Worm (Caenorhabditis elegans) whole organism, L2 larva: ENCODE results near the gene R74.7.
A peak's percentile ranks its signal among the peaks of the same experiment; 100 is the strongest.

ENCODE experiments used
- C34F6.9 ChIP-seq: fragments of 150-350 bp; optimal IDR thresholded peaks from 2 replicates; lab custom pipeline; 2014; ENCODE audit warnings: missing biosample characterization, missing genetic modification characterization
- F13H6.1 ChIP-seq: sonication (generic microtip); optimal IDR thresholded peaks from 2 replicates; lab custom pipeline; 2016; ENCODE audit warnings: missing genetic modification characterization, missing compliant biosample characterization
- R02D3.7 ChIP-seq: fragments of 150-350 bp; optimal IDR thresholded peaks from 2 replicates; lab custom pipeline; 2014; ENCODE audit warnings: missing biosample characterization, missing genetic modification characterization
- Y55F3AM.14 ChIP-seq: fragments of 200-800 bp; sonication (Bioruptor generic); optimal IDR thresholded peaks from 2 replicates; lab custom pipeline; 2018; ENCODE audit warnings: mild to moderate bottlenecking, missing genetic modification characterization, missing compliant biosample characterization
- ZK546.5 ChIP-seq: sonication (generic microtip); optimal IDR thresholded peaks from 2 replicates; lab custom pipeline; 2017; ENCODE audit warnings: missing biosample characterization, missing genetic modification characterization
- alr-1 ChIP-seq: fragments of 150-350 bp; optimal IDR thresholded peaks from 2 replicates; lab custom pipeline; 2014; ENCODE audit warnings: missing biosample characterization, missing genetic modification characterization
- aly-2 ChIP-seq: fragments of 150-350 bp; optimal IDR thresholded peaks from 2 replicates; lab custom pipeline; 2014; ENCODE audit warnings: missing biosample characterization, missing genetic modification characterization
- ama-1 ChIP-seq: fragments of 150-350 bp; optimal IDR thresholded peaks from 2 replicates; lab custom pipeline; 2018; ENCODE audit warnings: inconsistent platforms
- blmp-1 ChIP-seq: sonication (generic microtip); optimal IDR thresholded peaks from 2 replicates; lab custom pipeline; 2017; ENCODE audit warnings: missing genetic modification characterization, mild to moderate bottlenecking, missing compliant biosample characterization, antibody characterized with exemption, moderate library complexity; ENCODE audit not compliant: insufficient read depth
- ceh-16 ChIP-seq: fragments of 150-350 bp; optimal IDR thresholded peaks from 2 replicates; lab custom pipeline; 2014; ENCODE audit warnings: missing biosample characterization, missing genetic modification characterization
- ceh-82 ChIP-seq: fragments of 150-350 bp; optimal IDR thresholded peaks from 2 replicates; lab custom pipeline; 2014; ENCODE audit warnings: missing biosample characterization, missing genetic modification characterization
- crh-2 ChIP-seq: sonication (generic microtip); optimal IDR thresholded peaks from 2 replicates; lab custom pipeline; 2017; ENCODE audit warnings: missing biosample characterization, missing genetic modification characterization
- dmd-4 ChIP-seq: sonication (generic microtip); optimal IDR thresholded peaks from 2 replicates; lab custom pipeline; 2017; ENCODE audit warnings: missing biosample characterization, missing genetic modification characterization
- egl-27 ChIP-seq: sonication (generic microtip); optimal IDR thresholded peaks from 3 replicates; lab custom pipeline; 2017; ENCODE audit warnings: missing biosample characterization, missing genetic modification reagents, missing genetic modification characterization
- elt-1 ChIP-seq: fragments of 150-350 bp; optimal IDR thresholded peaks from 2 replicates; lab custom pipeline; 2014; ENCODE audit warnings: missing biosample characterization, missing genetic modification characterization
- elt-3 ChIP-seq: sonication (generic microtip); optimal IDR thresholded peaks from 2 replicates; lab custom pipeline; 2017; ENCODE audit warnings: missing biosample characterization, missing genetic modification characterization
- fos-1 ChIP-seq: fragments of 150-350 bp; optimal IDR thresholded peaks from 2 replicates; lab custom pipeline; 2014; ENCODE audit warnings: missing biosample characterization, missing genetic modification characterization
- lin-11 ChIP-seq: fragments of 150-350 bp; sonication (generic microtip); optimal IDR thresholded peaks from 2 replicates; lab custom pipeline; 2014; ENCODE audit warnings: missing biosample characterization, missing genetic modification characterization, inconsistent platforms, mixed read lengths
- lin-13 ChIP-seq: fragments of 150-350 bp; optimal IDR thresholded peaks from 2 replicates; lab custom pipeline; 2014; ENCODE audit warnings: missing biosample characterization, missing genetic modification reagents, missing genetic modification characterization
- lin-39 ChIP-seq: fragments of 150-350 bp; optimal IDR thresholded peaks from 2 replicates; lab custom pipeline; 2014; ENCODE audit warnings: missing biosample characterization, missing genetic modification reagents, missing genetic modification characterization
- lsy-2 ChIP-seq, 2 experiments: fragments of 150-350 bp in 1 of 2; sonication (generic microtip) in 1 of 2; optimal IDR thresholded peaks; 2 replicates each; lab custom pipeline; 2014 to 2017; ENCODE audit warnings: missing biosample characterization in 2 of 2, missing genetic modification characterization in 2 of 2
- mab-5 ChIP-seq: fragments of 150-350 bp; optimal IDR thresholded peaks from 2 replicates; lab custom pipeline; 2014; ENCODE audit warnings: missing biosample characterization, missing genetic modification characterization
- mbf-1 ChIP-seq: sonication (generic microtip); optimal IDR thresholded peaks from 2 replicates; lab custom pipeline; 2017; ENCODE audit warnings: missing biosample characterization, missing genetic modification characterization
- mdl-1 ChIP-seq, 2 experiments: fragments of 150-350 bp in 1 of 2; sonication (generic microtip) in 1 of 2; optimal IDR thresholded peaks; 2 replicates each; lab custom pipeline; 2017; ENCODE audit warnings: missing biosample characterization in 2 of 2, missing genetic modification characterization in 2 of 2
- nhr-10 ChIP-seq: sonication (generic microtip); optimal IDR thresholded peaks from 2 replicates; lab custom pipeline; 2017; ENCODE audit warnings: missing biosample characterization, missing genetic modification characterization
- nhr-12 ChIP-seq: fragments of 150-350 bp; optimal IDR thresholded peaks from 2 replicates; lab custom pipeline; 2014; ENCODE audit warnings: missing biosample characterization, missing genetic modification characterization
- nhr-129 ChIP-seq: fragments of 150-350 bp; optimal IDR thresholded peaks from 2 replicates; lab custom pipeline; 2014; ENCODE audit warnings: missing biosample characterization, missing genetic modification characterization
- nhr-21 ChIP-seq: fragments of 150-350 bp; optimal IDR thresholded peaks from 2 replicates; lab custom pipeline; 2014; ENCODE audit warnings: missing biosample characterization, missing genetic modification characterization
- nhr-25 ChIP-seq: fragments of 150-350 bp; sonication (generic microtip); optimal IDR thresholded peaks from 3 replicates; lab custom pipeline; 2014; ENCODE audit warnings: missing biosample characterization, missing genetic modification characterization
- nhr-77 ChIP-seq: fragments of 150-350 bp; optimal IDR thresholded peaks from 2 replicates; lab custom pipeline; 2014; ENCODE audit warnings: missing biosample characterization, missing genetic modification characterization
- sem-4 ChIP-seq: fragments of 150-350 bp; optimal IDR thresholded peaks from 2 replicates; lab custom pipeline; 2014; ENCODE audit warnings: missing biosample characterization, missing genetic modification reagents, missing genetic modification characterization
- skn-1 ChIP-seq: sonication (generic microtip); optimal IDR thresholded peaks from 2 replicates; lab custom pipeline; 2017; ENCODE audit warnings: missing biosample characterization, missing genetic modification characterization
- sma-3 ChIP-seq: sonication (generic microtip); optimal IDR thresholded peaks from 2 replicates; lab custom pipeline; 2016; ENCODE audit warnings: missing genetic modification reagents, missing genetic modification characterization, missing compliant biosample characterization
- sma-9 ChIP-seq, 2 experiments: fragments of 150-350 bp in 1 of 2; sonication (generic microtip) in 1 of 2; optimal IDR thresholded peaks; 2 replicates each; lab custom pipeline; 2014 to 2016; ENCODE audit warnings: missing genetic modification characterization in 2 of 2, mild to moderate bottlenecking in 1 of 2, missing biosample characterization in 1 of 2, missing compliant biosample characterization in 1 of 2, missing genetic modification reagents in 1 of 2, moderate library complexity in 1 of 2
- snpc-4 ChIP-seq: fragments of 150-350 bp; optimal IDR thresholded peaks from 2 replicates; lab custom pipeline; 2014; ENCODE audit warnings: missing biosample characterization, missing genetic modification characterization
- unc-39 ChIP-seq: fragments of 150-350 bp; optimal IDR thresholded peaks from 2 replicates; lab custom pipeline; 2014; ENCODE audit warnings: missing biosample characterization, missing genetic modification characterization
- unc-55 ChIP-seq: fragments of 150-350 bp; sonication (generic microtip); optimal IDR thresholded peaks from 3 replicates; lab custom pipeline; 2014; ENCODE audit warnings: missing biosample characterization, missing genetic modification reagents, missing genetic modification characterization
- unc-62 ChIP-seq: fragments of 150-350 bp; optimal IDR thresholded peaks from 2 replicates; lab custom pipeline; 2014; ENCODE audit warnings: missing biosample characterization, missing genetic modification reagents, missing genetic modification characterization
- zag-1 ChIP-seq: fragments of 150-350 bp; optimal IDR thresholded peaks from 2 replicates; lab custom pipeline; 2014; ENCODE audit warnings: missing biosample characterization, missing genetic modification characterization
- ztf-1 ChIP-seq: fragments of 200-800 bp; sonication (Bioruptor generic); conservative IDR thresholded peaks from 2 replicates; pipeline ENCODE4 v1.3.6; 2022; ENCODE audit warnings: missing genetic modification characterization, missing compliant biosample characterization
- ztf-11 ChIP-seq: sonication (generic microtip); optimal IDR thresholded peaks from 2 replicates; lab custom pipeline; 2017; ENCODE audit warnings: missing biosample characterization, missing genetic modification characterization
- ztf-4 ChIP-seq: fragments of 150-350 bp; optimal IDR thresholded peaks from 2 replicates; lab custom pipeline; 2014; ENCODE audit warnings: missing biosample characterization, missing genetic modification characterization

The R74.7 gene

DNA sequence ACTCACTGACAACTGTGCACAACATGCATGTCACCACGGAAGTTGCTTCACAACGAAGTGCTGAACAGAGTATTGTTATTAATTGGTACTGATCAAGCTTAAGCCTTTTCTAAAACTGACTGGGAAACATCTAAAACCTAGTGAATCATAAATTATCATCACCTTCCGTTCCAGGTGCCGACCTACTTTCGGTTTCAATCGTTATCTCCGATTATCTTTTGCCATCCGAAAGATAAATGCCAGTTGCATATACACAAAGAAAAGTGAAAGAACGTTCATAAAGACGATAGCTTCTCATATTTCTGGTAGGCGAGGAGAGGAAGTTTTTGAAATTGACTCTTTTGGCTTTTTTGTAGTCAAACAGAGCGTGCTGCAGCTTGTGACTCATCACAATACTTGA, 14.6 kb upstream of the R74.7 start:
- TF ChIP-seq fos-1 (tag; lab: Kevin White, UChicago) (peak; percentile 17), ceh-16 (tag; lab: Kevin White, UChicago) (no peak), blmp-1 (tag; lab: Kevin White, UChicago) (peak; percentile 84)

- no peak for TF ChIP-seq ceh-82
- no peak for TF ChIP-seq egl-27 (tag; lab: Kevin White, UChicago)
These were observed 14.0 kb upstream of the R74.7 start, which contains the start of gene spp-28 for ce11 chrIII:4190241-4190640. Gene spp-28 (minus strand): TSS chrIII:4190341.

DNA sequence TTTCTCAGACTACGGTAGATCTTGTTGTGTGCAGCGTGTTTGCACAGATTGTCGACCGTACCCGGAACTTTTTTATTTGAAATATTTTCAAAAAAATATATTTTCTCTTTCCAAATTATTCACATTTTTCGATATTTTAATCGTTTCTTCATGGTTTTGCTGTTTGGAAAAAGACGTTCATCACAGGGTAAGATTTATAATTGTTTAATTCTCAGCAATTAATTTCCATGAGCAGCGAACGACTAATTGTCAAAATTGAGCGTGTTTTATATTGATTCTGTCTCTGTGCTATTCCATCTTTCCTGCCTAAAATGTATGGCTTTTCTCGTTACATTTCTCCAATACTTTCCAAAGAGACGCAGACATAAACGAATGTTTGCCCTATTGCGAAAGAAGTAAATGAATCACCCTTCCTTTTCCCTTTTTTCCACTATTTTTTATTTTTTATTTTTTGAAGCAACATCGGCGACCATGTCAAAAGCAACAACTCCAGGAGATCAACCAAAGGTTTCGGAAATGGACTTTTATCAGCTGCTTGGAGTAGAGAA, 13.1 kb upstream of the R74.7 start, which contains the start of gene dnj-16:
Gene dnj-16 (plus strand): TSS at position 51 of the 548 bp plus-strand sequence.
- TF ChIP-seq mdl-1 (tag; optimal IDR thresholded peaks at IDR 0.05; lab: Kevin White, UChicago) (peak in 1 of 2 experiments; percentile 2), blmp-1 (tag; lab: Kevin White, UChicago) (no peak), sma-9 (GFP tag; optimal IDR thresholded peaks at IDR 0.05; lab: Kevin White, UChicago) (peak; percentile 12), sma-9 (tag; optimal IDR thresholded peaks at IDR 0.05; lab: Kevin White, UChicago) (no peak), ztf-4 (peak; percentile 23), crh-2 (tag; lab: Kevin White, UChicago) (peak; percentile 74), alr-1 (tag; lab: Kevin White, UChicago) (no peak), nhr-129 (peak; percentile 66), ceh-16 (tag; lab: Kevin White, UChicago) (no peak), lin-13 (GFP tag; lab: Kevin White, UChicago) (peak; percentile 29), nhr-21 (tag; lab: Kevin White, UChicago) (no peak), lsy-2 (tag; optimal IDR thresholded peaks at IDR 0.05; lab: Kevin White, UChicago) (peak; percentile 8 to 55), mbf-1 (tag; lab: Kevin White, UChicago) (no peak), skn-1 (no peak), egl-27 (tag; lab: Kevin White, UChicago) (no peak), ceh-82 (no peak), F13H6.1 (no peak), ztf-1 (no peak), unc-62 (GFP tag; lab: Kevin White, UChicago) (no peak), R02D3.7 (tag; lab: Kevin White, UChicago) (no peak), Y55F3AM.14 (GFP tag; lab: Kevin White, UChicago) (no peak), unc-55 (GFP tag; lab: Kevin White, UChicago) (peak; percentile 94), ama-1 (no peak), elt-1 (tag; lab: Kevin White, UChicago) (no peak), zag-1 (tag; lab: Kevin White, UChicago) (no peak), C34F6.9 (tag; lab: Kevin White, UChicago) (peak; percentile 87), fos-1 (tag; lab: Kevin White, UChicago) (peak; percentile 97), mab-5 (tag; lab: Kevin White, UChicago) (peak; percentile 16)

DNA sequence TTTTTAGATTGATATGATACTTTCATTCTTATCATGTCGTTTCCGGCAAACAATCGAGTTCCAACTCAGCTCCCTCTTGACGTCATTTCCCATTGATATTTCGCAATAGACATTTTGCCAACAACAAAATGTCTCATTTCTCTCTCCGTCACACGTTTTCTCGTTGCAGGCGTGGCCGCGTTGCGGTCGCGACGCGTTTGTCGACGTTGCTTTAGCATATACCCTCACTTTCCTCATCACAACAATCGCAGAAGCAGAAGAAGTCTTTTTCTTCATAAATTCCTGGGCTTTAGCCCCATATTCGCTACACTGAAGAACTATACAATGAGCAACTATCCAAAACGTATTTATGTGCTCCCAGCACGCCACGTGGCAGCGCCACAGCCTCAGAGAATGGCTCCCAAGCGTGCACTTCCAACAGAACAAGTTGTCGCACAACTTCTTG, 10.5 kb upstream of the R74.7 start, which contains the start of gene xbp-1:
Gene xbp-1 (plus strand): TSS at position 151 of the 445 bp plus-strand sequence.
- TF ChIP-seq mbf-1 (tag; lab: Kevin White, UChicago) (no peak), nhr-12 (tag; lab: Kevin White, UChicago) (no peak), sma-9 (GFP tag; optimal IDR thresholded peaks at IDR 0.05; lab: Kevin White, UChicago) (peak; percentile 91), sma-9 (tag; optimal IDR thresholded peaks at IDR 0.05; lab: Kevin White, UChicago) (no peak), snpc-4 (peak; percentile 52), alr-1 (tag; lab: Kevin White, UChicago) (peak; percentile 31), R02D3.7 (tag; lab: Kevin White, UChicago) (no peak), Y55F3AM.14 (GFP tag; lab: Kevin White, UChicago) (peak; percentile 81), sma-3 (peak; percentile 78), mdl-1 (tag; optimal IDR thresholded peaks at IDR 0.05; lab: Kevin White, UChicago) (peak; percentile 31 to 72), ceh-82 (no peak), mab-5 (tag; lab: Kevin White, UChicago) (peak; percentile 55), nhr-77 (tag; lab: Kevin White, UChicago) (no peak), ztf-11 (tag; lab: Kevin White, UChicago) (no peak), unc-55 (GFP tag; lab: Kevin White, UChicago) (peak; percentile 96), elt-1 (tag; lab: Kevin White, UChicago) (no peak), unc-39 (tag; lab: Kevin White, UChicago) (no peak), blmp-1 (tag; lab: Kevin White, UChicago) (peak; percentile 64), F13H6.1 (peak; percentile 89), nhr-21 (tag; lab: Kevin White, UChicago) (peak; percentile 89), ztf-1 (no peak), ceh-16 (tag; lab: Kevin White, UChicago) (no peak), sem-4 (tag; lab: Kevin White, UChicago) (peak; percentile 80), lin-39 (tag; lab: Kevin White, UChicago) (no peak), nhr-10 (tag; lab: Kevin White, UChicago) (peak; percentile 69), skn-1 (peak; percentile 85), nhr-129 (peak; percentile 97), nhr-25 (tag; lab: Kevin White, UChicago) (peak; percentile 81), unc-62 (GFP tag; lab: Kevin White, UChicago) (no peak), C34F6.9 (tag; lab: Kevin White, UChicago) (peak; percentile 99), aly-2 (tag; lab: Kevin White, UChicago) (no peak), ztf-4 (peak; percentile 92), ZK546.5 (tag; lab: Kevin White, UChicago) (no peak), lin-11 (peak; percentile 87), elt-3 (no peak), dmd-4 (tag; lab: Kevin White, UChicago) (no peak), lsy-2 (tag; optimal IDR thresholded peaks at IDR 0.05; lab: Kevin White, UChicago) (peak; percentile 70 to 90)
